Worm (Caenorhabditis elegans) whole organism, young adult: ENCODE results near the gene C45G9.9.

Source experiments
- B0035.1 ChIP-seq: sonication (generic microtip); optimal IDR thresholded peaks from 2 replicates; lab custom pipeline; 2016; ENCODE audit warnings: missing genetic modification characterization, mild to moderate bottlenecking, missing compliant biosample characterization, missing genotype, missing genetic modification reagents
- F23B12.7 ChIP-seq: sonication (generic microtip); optimal IDR thresholded peaks from 2 replicates; lab custom pipeline; 2017; ENCODE audit warnings: missing genetic modification characterization, mild to moderate bottlenecking, missing compliant biosample characterization, antibody characterized with exemption, moderate library complexity; ENCODE audit not compliant: insufficient read depth
- attf-3 ChIP-seq: fragments of 200-800 bp; sonication (Bioruptor generic); conservative IDR thresholded peaks from 2 replicates; pipeline ENCODE4 v1.3.6; 2022; ENCODE audit warnings: missing genetic modification reagents, missing genetic modification characterization, missing compliant biosample characterization
- egl-18 ChIP-seq: fragments of 200-800 bp; sonication (Bioruptor generic); IDR thresholded peaks from 2 replicates; pipeline ENCODE4 v1.3.6; 2022; ENCODE audit warnings: missing genetic modification reagents, missing genetic modification characterization, missing compliant biosample characterization
- lag-1 ChIP-seq: fragments of 200-800 bp; sonication (Bioruptor generic); IDR thresholded peaks from 2 replicates; pipeline ENCODE4 v1.3.6; 2022; ENCODE audit warnings: missing genetic modification reagents, missing genetic modification characterization, missing compliant biosample characterization
- zfh-2 ChIP-seq: fragments of 200-800 bp; sonication (Bioruptor generic); conservative IDR thresholded peaks from 2 replicates; pipeline ENCODE4 v1.3.6; 2022; ENCODE audit warnings: missing genetic modification reagents, missing genetic modification characterization, missing compliant biosample characterization

DNA sequence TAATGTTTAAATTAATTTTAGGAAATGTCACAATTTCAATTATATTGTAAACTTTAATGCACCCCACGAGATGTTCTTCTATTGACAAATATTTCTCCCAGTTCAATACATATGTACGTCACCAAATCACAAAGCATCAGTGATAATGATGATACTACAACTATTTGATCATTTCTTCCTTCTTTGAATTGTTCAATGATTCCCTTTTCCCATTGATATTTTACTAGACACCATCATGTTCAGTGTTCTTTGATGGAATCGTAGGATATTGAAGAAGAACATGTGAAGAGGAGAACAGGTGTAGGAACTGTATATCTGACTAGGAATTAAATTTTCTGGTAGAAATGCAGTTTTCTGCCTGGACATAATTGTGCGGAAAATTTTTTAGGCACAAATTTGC lies 33.9 kb upstream of the C45G9.9 start:
- no peak for TF ChIP-seq B0035.1
- TF ChIP-seq zfh-2, result no peak
- TF ChIP-seq lag-1 (GFP tag; lab: Robert Waterston, UW), result no peak
- TF ChIP-seq attf-3, result no peak
- TF ChIP-seq F23B12.7, result no peak
- no peak for TF ChIP-seq egl-18 (GFP tag; lab: Robert Waterston, UW)
